Worm (Caenorhabditis elegans) whole organism, L1 larva: Measurements from ENCODE around the gene F49H12.2.
A peak's percentile ranks its signal among the peaks of the same experiment; 100 is the strongest.

ENCODE experiments used
- C34B4.2 ChIP-seq: sonication (generic microtip); optimal IDR thresholded peaks from 2 replicates; lab custom pipeline; 2017; ENCODE audit warnings: mild to moderate bottlenecking, missing genetic modification characterization, missing compliant biosample characterization
- Y116A8C.19 ChIP-seq: sonication (generic microtip); optimal IDR thresholded peaks from 2 replicates; lab custom pipeline; 2016; ENCODE audit warnings: missing compliant biosample characterization, missing genetic modification characterization, borderline replicate concordance
- aha-1 ChIP-seq: fragments of 150-350 bp; optimal IDR thresholded peaks from 2 replicates; lab custom pipeline; 2014; ENCODE audit warnings: missing biosample characterization, missing genetic modification characterization
- aly-2 ChIP-seq: fragments of 150-350 bp; optimal IDR thresholded peaks from 2 replicates; lab custom pipeline; 2014; ENCODE audit warnings: missing biosample characterization, missing genetic modification characterization
- blmp-1 ChIP-seq: fragments of 150-350 bp; optimal IDR thresholded peaks from 2 replicates; lab custom pipeline; 2014; ENCODE audit warnings: missing biosample characterization, missing genetic modification characterization
- ceh-90 ChIP-seq: sonication (generic microtip); optimal IDR thresholded peaks from 2 replicates; lab custom pipeline; 2016; ENCODE audit warnings: missing genetic modification characterization, missing compliant biosample characterization
- dsc-1 ChIP-seq: sonication (generic microtip); optimal IDR thresholded peaks from 2 replicates; lab custom pipeline; 2016; ENCODE audit warnings: mild to moderate bottlenecking, missing genetic modification characterization, missing compliant biosample characterization
- efl-1 ChIP-seq, 4 experiments: fragments of 150-350 bp; optimal IDR thresholded peaks in 3 of 4; peaks in 1 of 4; 1 replicate in 1 of 4; 2 replicates in 3 of 4; lab custom pipeline; 2014; ENCODE audit warnings: missing biosample characterization in 2 of 4, missing genetic modification characterization in 2 of 4, missing genetic modification reagents in 2 of 4
- efl-3 ChIP-seq: fragments of 200-800 bp; sonication (Bioruptor generic); optimal IDR thresholded peaks from 2 replicates; lab custom pipeline; 2018; ENCODE audit warnings: mild to moderate bottlenecking, missing genetic modification characterization, missing compliant biosample characterization
- elt-3 ChIP-seq, 6 experiments: fragments of 150-350 bp in 1 of 6; sonication (generic microtip); optimal IDR thresholded peaks; 2 replicates each; lab custom pipeline; 2017 to 2018; ENCODE audit warnings: missing biosample characterization in 6 of 6, missing genetic modification characterization in 6 of 6, inconsistent platforms in 1 of 6
- fos-1 ChIP-seq: fragments of 150-350 bp; optimal IDR thresholded peaks from 2 replicates; lab custom pipeline; 2014; ENCODE audit warnings: missing biosample characterization, missing genetic modification characterization
- isw-1 ChIP-seq: fragments of 200-800 bp; sonication (Bioruptor generic); IDR thresholded peaks from 2 replicates; pipeline ENCODE4 v1.3.6; 2022; ENCODE audit warnings: missing genetic modification characterization, missing compliant biosample characterization
- lin-14 ChIP-seq: fragments of 200-800 bp; sonication (Bioruptor generic); optimal IDR thresholded peaks from 2 replicates; lab custom pipeline; 2018; ENCODE audit warnings: mild to moderate bottlenecking, missing genetic modification characterization, moderate library complexity, missing compliant biosample characterization
- lin-35 ChIP-seq, 2 experiments: fragments of 150-350 bp; optimal IDR thresholded peaks; 2 replicates each; lab custom pipeline; 2014; ENCODE audit warnings: missing biosample characterization in 2 of 2, missing genetic modification characterization in 2 of 2, missing genetic modification reagents in 2 of 2
- mef-2 ChIP-seq: fragments of 150-350 bp; optimal IDR thresholded peaks from 2 replicates; lab custom pipeline; 2014; ENCODE audit warnings: missing biosample characterization, missing genetic modification characterization
- mep-1 ChIP-seq: fragments of 150-350 bp; optimal IDR thresholded peaks from 2 replicates; lab custom pipeline; 2014; ENCODE audit warnings: missing biosample characterization, missing genetic modification characterization
- nhr-77 ChIP-seq: fragments of 150-350 bp; optimal IDR thresholded peaks from 2 replicates; lab custom pipeline; 2014; ENCODE audit warnings: missing biosample characterization, missing genetic modification characterization
- nhr-84 ChIP-seq: sonication (generic microtip); optimal IDR thresholded peaks from 2 replicates; lab custom pipeline; 2017; ENCODE audit warnings: missing biosample characterization, missing genetic modification characterization
- pax-3 ChIP-seq: fragments of 200-800 bp; sonication (Bioruptor generic); optimal IDR thresholded peaks from 2 replicates; lab custom pipeline; 2018; ENCODE audit warnings: mild to moderate bottlenecking, missing genetic modification characterization, moderate library complexity, missing compliant biosample characterization
- pqm-1 ChIP-seq: sonication (generic microtip); optimal IDR thresholded peaks from 3 replicates; lab custom pipeline; 2017; ENCODE audit warnings: missing biosample characterization, missing genetic modification characterization
- snpc-4 ChIP-seq: fragments of 150-350 bp; optimal IDR thresholded peaks from 2 replicates; lab custom pipeline; 2014; ENCODE audit warnings: missing biosample characterization, missing genetic modification characterization
- snu-23 ChIP-seq: sonication (generic microtip); optimal IDR thresholded peaks from 2 replicates; lab custom pipeline; 2016; ENCODE audit warnings: missing genetic modification characterization, missing compliant biosample characterization
- sup-37 ChIP-seq: fragments of 200-800 bp; sonication (Bioruptor generic); optimal IDR thresholded peaks from 2 replicates; lab custom pipeline; 2018; ENCODE audit warnings: mild to moderate bottlenecking, missing genetic modification characterization, missing compliant biosample characterization
- tbx-2 ChIP-seq: sonication (generic microtip); optimal IDR thresholded peaks from 2 replicates; lab custom pipeline; 2016; ENCODE audit warnings: missing genetic modification characterization, missing compliant biosample characterization
- ztf-11 ChIP-seq, 2 experiments: sonication (generic microtip); optimal IDR thresholded peaks; 2 replicates each; lab custom pipeline; 2016 to 2017; ENCODE audit warnings: missing genetic modification characterization in 2 of 2, missing biosample characterization in 1 of 2, missing compliant biosample characterization in 1 of 2

The F49H12.2 gene

ce11 chrX:2118162-2118561 is 33.1 kb downstream of the F49H12.2 start, which contains the start of gene swip-10:
TSS of gene swip-10 (minus strand) at chrX:2118262.
- no peak for TF ChIP-seq lin-35 (GFP tag; optimal IDR thresholded peaks at IDR 0.05; lab: Kevin White, UChicago)
- TF ChIP-seq C34B4.2: no peak
- peak; percentile 60 for TF ChIP-seq blmp-1
- TF ChIP-seq tbx-2 (tag; lab: Kevin White, UChicago): no peak

- TF ChIP-seq isw-1 (GFP tag; lab: Robert Waterston, UW) (no peak), nhr-84 (tag; lab: Kevin White, UChicago) (no peak), fos-1 (tag; lab: Kevin White, UChicago) (no peak), nhr-77 (tag; lab: Kevin White, UChicago) (no peak), efl-3 (GFP tag; lab: Kevin White, UChicago) (no peak), snpc-4 (tag; lab: Kevin White, UChicago) (no peak), mef-2 (no peak), mep-1 (tag; lab: Kevin White, UChicago) (no peak), pax-3 (no peak), elt-3 (tag; optimal IDR thresholded peaks at IDR 0.05; lab: Kevin White, UChicago) (no peak), ceh-90 (tag; lab: Kevin White, UChicago) (no peak), snu-23 (GFP tag; lab: Kevin White, UChicago) (no peak), aly-2 (no peak), aha-1 (tag; lab: Kevin White, UChicago) (no peak)
These were observed 35.9 kb downstream of the F49H12.2 start, which contains the start of gene gpa-5 for ce11 chrX:2120961-2121360. TSS of gene gpa-5 (minus strand) at chrX:2121061.

- TF ChIP-seq blmp-1: no peak
- no peak for TF ChIP-seq Y116A8C.19
- no peak for TF ChIP-seq ztf-11 (tag; optimal IDR thresholded peaks at IDR 0.05; lab: Kevin White, UChicago)
- peak; percentile 44 for TF ChIP-seq lin-14 (GFP tag; lab: Kevin White, UChicago)
- TF ChIP-seq efl-1 (optimal IDR thresholded peaks at IDR 0.05; lab: Kevin White, UChicago): no peak
- peak in 1 of 2 experiments; percentile 77 for TF ChIP-seq efl-1 (GFP tag; optimal IDR thresholded peaks at IDR 0.05 in 1 of 2; lab: Kevin White, UChicago)
- TF ChIP-seq sup-37 (GFP tag; lab: Kevin White, UChicago): no peak
- no peak for TF ChIP-seq dsc-1 (tag; lab: Kevin White, UChicago)
- no peak for TF ChIP-seq snu-23 (GFP tag; lab: Kevin White, UChicago)
These were observed 45.1 kb downstream of the F49H12.2 start, which contains the start of gene F53B1.8 for ce11 chrX:2130141-2130540. TSS of gene F53B1.8 (minus strand) at chrX:2130241.

ce11 chrX:2131650-2132049 is 46.6 kb downstream of the F49H12.2 start, which contains the start of gene F53B1.9:
TSS of gene F53B1.9 (minus strand) at chrX:2131844.
- TF ChIP-seq pqm-1 (no peak), lin-14 (GFP tag; lab: Kevin White, UChicago) (peak; percentile 69)
